Worm (Caenorhabditis elegans) whole organism, L4 larva: ENCODE results near the gene T15B12.1.

Experiments used
- ama-1 ChIP-seq: fragments of 150-350 bp; optimal IDR thresholded peaks from 2 replicates; lab custom pipeline; 2014; ENCODE audit warnings: inconsistent platforms, mixed read lengths
- egl-27 ChIP-seq: sonication (generic microtip); optimal IDR thresholded peaks from 3 replicates; lab custom pipeline; 2017; ENCODE audit warnings: missing biosample characterization, missing genetic modification reagents, missing genetic modification characterization
- fkh-10 ChIP-seq: fragments of 150-350 bp; optimal IDR thresholded peaks from 2 replicates; lab custom pipeline; 2014; ENCODE audit warnings: missing biosample characterization, missing genetic modification reagents, missing genetic modification characterization
- jun-1 ChIP-seq: fragments of 150-350 bp; optimal IDR thresholded peaks from 2 replicates; lab custom pipeline; 2014; ENCODE audit warnings: missing biosample characterization, missing genetic modification reagents, missing genetic modification characterization
- nhr-28 ChIP-seq: fragments of 150-350 bp; optimal IDR thresholded peaks from 2 replicates; lab custom pipeline; 2014; ENCODE audit warnings: missing biosample characterization, missing genetic modification characterization
- skn-1 ChIP-seq: fragments of 150-350 bp; optimal IDR thresholded peaks from 2 replicates; lab custom pipeline; 2014; ENCODE audit warnings: missing biosample characterization, missing genetic modification characterization
- snpc-4 ChIP-seq: fragments of 150-350 bp; optimal IDR thresholded peaks from 2 replicates; lab custom pipeline; 2014; ENCODE audit warnings: missing biosample characterization, missing genetic modification characterization
- unc-130 ChIP-seq: sonication (generic microtip); optimal IDR thresholded peaks from 2 replicates; lab custom pipeline; 2016; ENCODE audit warnings: missing genetic modification reagents, missing genetic modification characterization, missing compliant biosample characterization

- TF ChIP-seq egl-27 (tag; lab: Kevin White, UChicago) (no peak), nhr-28 (tag; lab: Kevin White, UChicago) (no peak), unc-130 (GFP tag; lab: Kevin White, UChicago) (no peak), snpc-4 (tag; lab: Kevin White, UChicago) (no peak), skn-1 (tag; lab: Kevin White, UChicago) (no peak), fkh-10 (GFP tag; lab: Kevin White, UChicago) (no peak), ama-1 (lab: Kevin White, UChicago) (no peak), jun-1 (tag; lab: Kevin White, UChicago) (no peak)
Measured at ce11 chrIII:5269814-5270213, 18.2 kb upstream of the T15B12.1 start, which contains the start of gene ZC395.4.
